Worm (Caenorhabditis elegans) whole organism, mixed stage, embryonic: ENCODE data around the gene cld-9.

Experiments
- M03D4.4 ChIP-seq: sonication (generic microtip); optimal IDR thresholded peaks from 2 replicates; lab custom pipeline; 2017; ENCODE audit warnings: mild to moderate bottlenecking, missing genetic modification characterization, missing compliant biosample characterization
- bed-3 ChIP-seq: fragments of 200-800 bp; sonication (Bioruptor generic); optimal IDR thresholded peaks from 3 replicates; lab custom pipeline; 2018; ENCODE audit warnings: mild to moderate bottlenecking, missing genetic modification characterization, moderate library complexity, missing compliant biosample characterization
- blmp-1 ChIP-seq: fragments of 150-350 bp; optimal IDR thresholded peaks from 2 replicates; lab custom pipeline; 2014; ENCODE audit warnings: missing biosample characterization, missing genetic modification characterization
- ceh-39 ChIP-seq: fragments of 150-350 bp; optimal IDR thresholded peaks from 2 replicates; lab custom pipeline; 2014; ENCODE audit warnings: missing biosample characterization, missing genetic modification characterization
- ceh-43 ChIP-seq: fragments of 200-800 bp; sonication (Bioruptor generic); optimal IDR thresholded peaks from 2 replicates; lab custom pipeline; 2018; ENCODE audit warnings: mild to moderate bottlenecking, missing genetic modification characterization, moderate library complexity, missing compliant biosample characterization
- ces-1 ChIP-seq: fragments of 150-350 bp; optimal IDR thresholded peaks from 2 replicates; lab custom pipeline; 2014; ENCODE audit warnings: missing biosample characterization, missing genetic modification reagents, missing genetic modification characterization
- drap-1 ChIP-seq: fragments of 200-800 bp; sonication (Bioruptor generic); optimal IDR thresholded peaks from 3 replicates; lab custom pipeline; 2018; ENCODE audit warnings: mild to moderate bottlenecking, missing genetic modification characterization, missing compliant biosample characterization
- elt-1 ChIP-seq: sonication (generic microtip); optimal IDR thresholded peaks from 2 replicates; lab custom pipeline; 2017; ENCODE audit warnings: missing genetic modification characterization, mild to moderate bottlenecking, missing compliant biosample characterization, antibody characterized with exemption, moderate library complexity, borderline replicate concordance; ENCODE audit not compliant: insufficient read depth
- flh-1 ChIP-seq: fragments of 200-800 bp; sonication (Bioruptor generic); optimal IDR thresholded peaks from 2 replicates; lab custom pipeline; 2018; ENCODE audit warnings: mild to moderate bottlenecking, missing genetic modification characterization, moderate library complexity, missing compliant biosample characterization
- ham-2 ChIP-seq: fragments of 200-800 bp; sonication (Bioruptor generic); optimal IDR thresholded peaks from 2 replicates; lab custom pipeline; 2018; ENCODE audit warnings: mild to moderate bottlenecking, missing genetic modification characterization, missing compliant biosample characterization
- hlh-1 ChIP-seq: fragments of 150-350 bp; optimal IDR thresholded peaks from 2 replicates; lab custom pipeline; 2014; ENCODE audit warnings: missing biosample characterization, missing genetic modification reagents, missing genetic modification characterization
- lin-13 ChIP-seq: fragments of 150-350 bp; optimal IDR thresholded peaks from 2 replicates; lab custom pipeline; 2014; ENCODE audit warnings: missing biosample characterization, missing genetic modification characterization
- lin-32 ChIP-seq: fragments of 200-800 bp; sonication (Bioruptor generic); optimal IDR thresholded peaks from 2 replicates; lab custom pipeline; 2018; ENCODE audit warnings: mild to moderate bottlenecking, missing genetic modification characterization, missing compliant biosample characterization
- lsy-2 ChIP-seq: fragments of 150-350 bp; optimal IDR thresholded peaks from 2 replicates; lab custom pipeline; 2014; ENCODE audit warnings: missing biosample characterization, missing genetic modification characterization
- mab-5 ChIP-seq: fragments of 150-350 bp; optimal IDR thresholded peaks from 2 replicates; lab custom pipeline; 2014; ENCODE audit warnings: missing biosample characterization, missing genetic modification characterization
- mep-1 ChIP-seq: fragments of 150-350 bp; optimal IDR thresholded peaks from 2 replicates; lab custom pipeline; 2017; ENCODE audit warnings: missing biosample characterization, missing genetic modification reagents, missing genetic modification characterization, inconsistent platforms
- mls-2 ChIP-seq: sonication (generic microtip); optimal IDR thresholded peaks from 2 replicates; lab custom pipeline; 2016; ENCODE audit warnings: mild to moderate bottlenecking, missing genetic modification characterization, moderate library complexity, missing compliant biosample characterization
- nhr-12 ChIP-seq: fragments of 150-350 bp; optimal IDR thresholded peaks from 2 replicates; lab custom pipeline; 2014; ENCODE audit warnings: missing biosample characterization, missing genetic modification characterization
- nhr-2 ChIP-seq: fragments of 150-350 bp; optimal IDR thresholded peaks from 2 replicates; lab custom pipeline; 2014; ENCODE audit warnings: missing biosample characterization, missing genetic modification characterization
- nhr-237 ChIP-seq: fragments of 150-350 bp; optimal IDR thresholded peaks from 2 replicates; lab custom pipeline; 2014; ENCODE audit warnings: missing biosample characterization, missing genetic modification characterization
- nhr-28 ChIP-seq: fragments of 150-350 bp; optimal IDR thresholded peaks from 2 replicates; lab custom pipeline; 2014; ENCODE audit warnings: missing biosample characterization, missing genetic modification characterization
- nhr-76 ChIP-seq: sonication (generic microtip); optimal IDR thresholded peaks from 2 replicates; lab custom pipeline; 2017; ENCODE audit warnings: missing biosample characterization, missing genetic modification characterization
- pha-4 ChIP-seq: fragments of 150-350 bp; optimal IDR thresholded peaks from 2 replicates; lab custom pipeline; 2018; ENCODE audit warnings: missing biosample characterization, missing genetic modification reagents, missing genetic modification characterization
- sem-2 ChIP-seq: fragments of 200-800 bp; sonication (Bioruptor generic); optimal IDR thresholded peaks from 2 replicates; lab custom pipeline; 2018; ENCODE audit warnings: mild to moderate bottlenecking, missing genetic modification characterization, missing compliant biosample characterization
- snpc-4 ChIP-seq: fragments of 150-350 bp; optimal IDR thresholded peaks from 2 replicates; lab custom pipeline; 2014; ENCODE audit warnings: missing biosample characterization, missing genetic modification characterization
- tbx-8 ChIP-seq: fragments of 200-800 bp; sonication (Bioruptor generic); optimal IDR thresholded peaks from 2 replicates; lab custom pipeline; 2018; ENCODE audit warnings: mild to moderate bottlenecking, missing genetic modification characterization, moderate library complexity, missing compliant biosample characterization
- unc-120 ChIP-seq: sonication (generic microtip); optimal IDR thresholded peaks from 2 replicates; lab custom pipeline; 2017; ENCODE audit warnings: missing genetic modification characterization, missing compliant biosample characterization; ENCODE audit not compliant: poor library complexity, severe bottlenecking
- unc-39 ChIP-seq: fragments of 150-350 bp; optimal IDR thresholded peaks from 2 replicates; lab custom pipeline; 2014; ENCODE audit warnings: missing biosample characterization, missing genetic modification characterization
- unc-62 ChIP-seq: fragments of 150-350 bp; optimal IDR thresholded peaks from 2 replicates; lab custom pipeline; 2014; ENCODE audit warnings: missing biosample characterization, missing genetic modification reagents, missing genetic modification characterization
- zip-8 ChIP-seq: fragments of 150-350 bp; optimal IDR thresholded peaks from 2 replicates; lab custom pipeline; 2014; ENCODE audit warnings: missing biosample characterization, missing genetic modification characterization
- ztf-11 ChIP-seq: fragments of 150-350 bp; optimal IDR thresholded peaks from 2 replicates; lab custom pipeline; 2014; ENCODE audit warnings: missing biosample characterization, missing genetic modification characterization

The cld-9 gene

DNA sequence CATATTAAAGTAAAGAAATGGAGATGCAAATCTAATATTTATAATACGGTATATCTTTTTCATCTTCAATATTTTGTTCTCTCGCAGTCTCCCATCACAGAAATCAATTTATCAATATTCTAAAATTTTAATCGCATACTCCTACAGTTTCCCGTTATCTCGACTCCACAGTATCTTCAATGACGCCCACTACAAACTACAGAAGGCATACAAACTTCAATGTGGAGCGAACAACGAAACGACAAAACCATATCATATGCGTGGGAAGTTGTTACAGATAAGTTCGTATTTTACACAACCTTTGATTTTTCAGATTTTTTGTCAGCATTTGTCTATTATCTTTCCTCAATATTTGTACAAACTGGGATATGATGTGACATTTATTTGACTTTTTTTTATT, 11.8 kb downstream of the cld-9 start:
- no peak for TF ChIP-seq ces-1
- TF ChIP-seq hlh-1 = no peak
- TF ChIP-seq drap-1 = no peak
- TF ChIP-seq sem-2 (GFP tag; lab: Kevin White, UChicago) = no peak
- TF ChIP-seq ceh-39 (tag; lab: Kevin White, UChicago) = no peak
- TF ChIP-seq ham-2 = no peak
- no peak for TF ChIP-seq unc-62
- no peak for TF ChIP-seq mab-5 (tag; lab: Kevin White, UChicago)
- no peak for TF ChIP-seq flh-1 (GFP tag; lab: Kevin White, UChicago)
- TF ChIP-seq M03D4.4 (tag; lab: Kevin White, UChicago) = no peak
- no peak for TF ChIP-seq zip-8
- TF ChIP-seq tbx-8 = no peak
- TF ChIP-seq elt-1 (tag; lab: Kevin White, UChicago) = no peak
- no peak for TF ChIP-seq bed-3
- no peak for TF ChIP-seq nhr-237 (tag; lab: Kevin White, UChicago)
- TF ChIP-seq mep-1 (tag; lab: Kevin White, UChicago) = no peak
- TF ChIP-seq mls-2 (tag; lab: Kevin White, UChicago) = no peak

ce11 chrV:13738374-13738773, 13.3 kb downstream of the cld-9 start, which contains the start of gene irg-5:
Gene irg-5 (minus strand): TSS chrV:13738474.
- TF ChIP-seq nhr-12 (tag; lab: Kevin White, UChicago) (no peak), nhr-2 (tag; lab: Kevin White, UChicago) (no peak), pha-4 (tag; lab: Kevin White, UChicago) (no peak), snpc-4 (tag; lab: Kevin White, UChicago) (no peak), nhr-237 (tag; lab: Kevin White, UChicago) (no peak), hlh-1 (no peak), unc-39 (tag; lab: Kevin White, UChicago) (no peak), mls-2 (tag; lab: Kevin White, UChicago) (no peak), mep-1 (tag; lab: Kevin White, UChicago) (no peak)

DNA sequence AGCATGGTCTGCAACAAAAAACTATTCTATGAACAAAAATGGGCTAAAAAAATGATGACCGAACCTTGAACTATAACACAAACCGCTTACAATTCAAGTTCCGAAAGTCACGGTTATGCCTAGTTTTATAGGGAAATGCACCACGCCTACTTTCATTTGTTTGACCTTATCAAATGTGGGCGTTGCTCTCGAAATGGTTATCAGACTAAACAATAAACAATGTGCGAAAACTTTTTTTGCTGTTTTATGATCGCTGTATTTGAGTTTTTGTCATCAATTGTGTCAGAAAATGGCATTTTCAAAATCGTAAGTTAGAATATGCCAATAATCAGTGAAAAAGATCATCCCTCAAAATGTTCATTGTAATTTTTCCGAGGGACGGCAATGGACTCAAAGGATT, 15.5 kb downstream of the cld-9 start, which contains the start of gene F35E12.6:
Gene F35E12.6, minus strand, starts transcription at position 101 of the 400 bp plus-strand sequence.
- TF ChIP-seq elt-1 (tag; lab: Kevin White, UChicago) = no peak
- no peak for TF ChIP-seq nhr-28 (tag; lab: Kevin White, UChicago)

ce11 chrV:13730762-13731161, 20.9 kb downstream of the cld-9 start, which contains the start of gene dct-17:
Gene dct-17 (minus strand): TSS chrV:13730784.
- TF ChIP-seq ceh-43 (GFP tag; lab: Kevin White, UChicago) (no peak), unc-120 (no peak), nhr-28 (tag; lab: Kevin White, UChicago) (no peak), drap-1 (no peak), ham-2 (no peak), unc-39 (tag; lab: Kevin White, UChicago) (no peak), blmp-1 (tag; lab: Kevin White, UChicago) (no peak), elt-1 (tag; lab: Kevin White, UChicago) (no peak), mep-1 (tag; lab: Kevin White, UChicago) (no peak), nhr-76 (tag; lab: Kevin White, UChicago) (no peak), M03D4.4 (tag; lab: Kevin White, UChicago) (no peak), pha-4 (tag; lab: Kevin White, UChicago) (no peak), zip-8 (no peak), ces-1 (no peak), sem-2 (GFP tag; lab: Kevin White, UChicago) (no peak), ztf-11 (no peak), ceh-39 (tag; lab: Kevin White, UChicago) (no peak), unc-62 (no peak), mab-5 (tag; lab: Kevin White, UChicago) (no peak), mls-2 (tag; lab: Kevin White, UChicago) (no peak)

DNA sequence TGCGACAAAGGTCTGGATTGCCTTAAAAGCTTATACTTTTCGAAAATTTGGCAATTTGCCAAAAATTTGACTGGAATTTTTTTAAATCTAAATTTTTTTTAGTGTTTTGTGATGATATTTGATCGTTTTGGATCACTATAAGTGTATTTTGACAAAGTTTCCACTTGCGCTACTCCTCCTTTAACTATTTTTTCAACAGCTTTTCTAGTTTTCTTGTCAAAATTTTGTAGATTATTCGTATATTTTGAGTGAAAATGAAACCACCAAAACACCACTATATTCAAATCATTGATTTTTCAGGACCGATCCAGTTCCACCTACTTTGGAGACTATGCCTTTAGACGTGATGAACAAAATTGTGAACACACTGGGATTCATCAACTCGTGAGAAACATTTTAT, 26.1 kb downstream of the cld-9 start, which contains the start of gene fbxa-181:
Gene fbxa-181, plus strand, starts transcription at position 301 of the 400 bp plus-strand sequence.
- TF ChIP-seq ceh-43 (GFP tag; lab: Kevin White, UChicago) (no peak), tbx-8 (no peak), lin-32 (GFP tag; lab: Kevin White, UChicago) (no peak), lsy-2 (tag; lab: Kevin White, UChicago) (no peak), nhr-76 (tag; lab: Kevin White, UChicago) (no peak), snpc-4 (tag; lab: Kevin White, UChicago) (no peak), mls-2 (tag; lab: Kevin White, UChicago) (no peak), nhr-12 (tag; lab: Kevin White, UChicago) (no peak), elt-1 (tag; lab: Kevin White, UChicago) (no peak), lin-13 (tag; lab: Kevin White, UChicago) (no peak), M03D4.4 (tag; lab: Kevin White, UChicago) (no peak), ham-2 (no peak), mab-5 (tag; lab: Kevin White, UChicago) (no peak)
